Worm (Caenorhabditis elegans): ENCODE measurements around the gene T16G12.8.
A peak's percentile ranks its signal among the peaks of the same experiment; 100 is the strongest.

Gene T16G12.8

ce11 chrIII:10035783-10036182, 23.3 kb upstream of the T16G12.8 start, which contains the start of gene xbx-3:
xbx-3 (plus strand) TSS chrIII:10035945.
- TF ChIP-seq mdl-1 (tag; optimal IDR thresholded peaks at IDR 0.05) = no peak
- no peak for TF ChIP-seq dpl-1 (GFP tag; optimal IDR thresholded peaks at IDR 0.05)
- TF ChIP-seq vab-15 (tag; optimal IDR thresholded peaks at IDR 0.05) = no peak
- TF ChIP-seq lin-39 (tag; optimal IDR thresholded peaks at IDR 0.05) = no peak
- no peak for TF ChIP-seq ceh-8 (GFP tag; optimal IDR thresholded peaks at IDR 0.05)
- no peak for TF ChIP-seq nhr-237 (tag; optimal IDR thresholded peaks at IDR 0.05)
- peak; percentile 84 for TF ChIP-seq sox-4 (tag; optimal IDR thresholded peaks at IDR 0.05)
- no peak for TF ChIP-seq egl-27 (tag; optimal IDR thresholded peaks at IDR 0.05)
- TF ChIP-seq elt-2 (tag; optimal IDR thresholded peaks at IDR 0.05) = no peak
- no peak for TF ChIP-seq C34B4.2 (tag; optimal IDR thresholded peaks at IDR 0.05)
- TF ChIP-seq dsc-1 (tag; optimal IDR thresholded peaks at IDR 0.05) = peak; percentile 29
- TF ChIP-seq zag-1 (tag; optimal IDR thresholded peaks at IDR 0.05) = no peak
- TF ChIP-seq F16B12.6 (tag; optimal IDR thresholded peaks at IDR 0.05) = no peak
- no peak for TF ChIP-seq unc-62 (GFP tag; optimal IDR thresholded peaks at IDR 0.05)
- TF ChIP-seq fkh-10 (GFP tag; optimal IDR thresholded peaks at IDR 0.05) = peak; percentile 17
- TF ChIP-seq alr-1 (tag; optimal IDR thresholded peaks at IDR 0.05; ENCODE audit: borderline replicate concordance) = no peak
- no peak for TF ChIP-seq grh-1 (GFP tag; IDR thresholded peaks at IDR 0.05)
- TF ChIP-seq lin-15B (tag; optimal IDR thresholded peaks at IDR 0.05) = no peak
- no peak for TF ChIP-seq rnt-1 (tag; optimal IDR thresholded peaks at IDR 0.05)
- peak; percentile 20 for TF ChIP-seq mep-1 (tag; optimal IDR thresholded peaks at IDR 0.05)
- TF ChIP-seq sptf-1 (tag; optimal IDR thresholded peaks at IDR 0.05) = no peak
- TF ChIP-seq hpl-2 (GFP tag; optimal IDR thresholded peaks at IDR 0.05) = no peak
- peak; percentile 84 for TF ChIP-seq nhr-71 (tag; optimal IDR thresholded peaks at IDR 0.05)
- no peak for TF ChIP-seq unc-30 (tag; optimal IDR thresholded peaks at IDR 0.05)
- no peak for TF ChIP-seq ceh-63 (GFP tag; optimal IDR thresholded peaks at IDR 0.05)
- no peak for TF ChIP-seq lsy-2 (tag; optimal IDR thresholded peaks at IDR 0.05)
- no peak for TF ChIP-seq lir-3 (tag; optimal IDR thresholded peaks at IDR 0.05; ENCODE audit: poor library complexity)
- no peak for TF ChIP-seq ceh-90 (tag; optimal IDR thresholded peaks at IDR 0.05)
- TF ChIP-seq unc-130 (tag; optimal IDR thresholded peaks at IDR 0.05) = no peak
- peak; percentile 66 for TF ChIP-seq nhr-11 (tag; optimal IDR thresholded peaks at IDR 0.05)
- TF ChIP-seq fkh-4 (tag; optimal IDR thresholded peaks at IDR 0.05; ENCODE audit: borderline replicate concordance) = no peak
- TF ChIP-seq snpc-4 (tag; optimal IDR thresholded peaks at IDR 0.05) = no peak
- TF ChIP-seq nhr-20 (tag; optimal IDR thresholded peaks at IDR 0.05) = peak; percentile 13
- TF ChIP-seq ceh-88 (GFP tag; IDR thresholded peaks at IDR 0.05) = no peak
- TF ChIP-seq nhr-47 (tag; optimal IDR thresholded peaks at IDR 0.05) = peak; percentile 79
- TF ChIP-seq xbp-1 (tag; optimal IDR thresholded peaks at IDR 0.05) = peak; percentile 27
- no peak for TF ChIP-seq jun-1 (tag; optimal IDR thresholded peaks at IDR 0.05)
- TF ChIP-seq skn-1 (tag; optimal IDR thresholded peaks at IDR 0.05) = no peak
- no peak for TF ChIP-seq Y116A8C.19 (tag; optimal IDR thresholded peaks at IDR 0.05; ENCODE audit: borderline replicate concordance)
- peak; percentile 44 for TF ChIP-seq swsn-7 (tag; optimal IDR thresholded peaks at IDR 0.05)
- peak; percentile 29 for TF ChIP-seq pax-3 (tag; optimal IDR thresholded peaks at IDR 0.05)
- no peak for TF ChIP-seq pag-3 (tag; optimal IDR thresholded peaks at IDR 0.05; ENCODE audit: borderline replicate concordance, insufficient read depth)
- no peak for TF ChIP-seq lin-35 (GFP tag; optimal IDR thresholded peaks at IDR 0.05)
- no peak for TF ChIP-seq C04F5.9 (tag; optimal IDR thresholded peaks at IDR 0.05)
- TF ChIP-seq irx-1 (tag; optimal IDR thresholded peaks at IDR 0.05) = no peak
- TF ChIP-seq ztf-4 (tag; optimal IDR thresholded peaks at IDR 0.05) = peak; percentile 34
- TF ChIP-seq fkh-8 (tag; optimal IDR thresholded peaks at IDR 0.05) = peak; percentile 98
- no peak for TF ChIP-seq efl-3 (GFP tag; optimal IDR thresholded peaks at IDR 0.05)
- TF ChIP-seq nhr-12 (tag; optimal IDR thresholded peaks at IDR 0.05) = no peak
